Fruit fly (Drosophila melanogaster) whole organism, adult: Measurements from ENCODE around the gene fng.

Experiments used
- CG12768 ChIP-seq: fragments of 200-800 bp; sonication (Bioruptor generic); optimal IDR thresholded peaks from 2 replicates; lab custom pipeline; 2017; ENCODE audit warnings: missing biosample characterization, missing genetic modification characterization, mild to moderate bottlenecking, moderate library complexity, missing genetic modification reagents
- CG14711 ChIP-seq: fragments of 200-800 bp; sonication (Bioruptor generic); optimal IDR thresholded peaks from 2 replicates; lab custom pipeline; 2018; ENCODE audit warnings: missing biosample characterization, mild to moderate bottlenecking, missing genetic modification characterization, moderate library complexity
- CG1620 ChIP-seq: fragments of 200-800 bp; sonication (Bioruptor generic); optimal IDR thresholded peaks from 2 replicates; lab custom pipeline; 2016; ENCODE audit warnings: missing biosample characterization, missing genetic modification characterization
- CG33017 ChIP-seq: fragments of 200-800 bp; sonication (Bioruptor generic); optimal IDR thresholded peaks from 2 replicates; lab custom pipeline; 2018; ENCODE audit warnings: missing biosample characterization, mild to moderate bottlenecking, missing genetic modification characterization, moderate library complexity
- CG7101 ChIP-seq: fragments of 200-800 bp; sonication (Bioruptor generic); optimal IDR thresholded peaks from 2 replicates; lab custom pipeline; 2018; ENCODE audit warnings: missing biosample characterization, mild to moderate bottlenecking, missing genetic modification characterization, moderate library complexity
- Crg-1 ChIP-seq: fragments of 200-800 bp; sonication (Bioruptor generic); optimal IDR thresholded peaks from 2 replicates; lab custom pipeline; 2016; ENCODE audit warnings: missing biosample characterization, missing genetic modification characterization
- Mnt ChIP-seq: fragments of 200-800 bp; sonication (Bioruptor generic); optimal IDR thresholded peaks from 2 replicates; lab custom pipeline; 2016; ENCODE audit warnings: missing biosample characterization, mild to moderate bottlenecking, missing genetic modification characterization
- cic ChIP-seq: fragments of 200-800 bp; sonication (Bioruptor generic); optimal IDR thresholded peaks from 2 replicates; lab custom pipeline; 2017; ENCODE audit warnings: missing biosample characterization, mild to moderate bottlenecking, missing genetic modification characterization, moderate library complexity
- cnc ChIP-seq, 2 experiments: fragments of >200 bp; optimal IDR thresholded peaks; 2 replicates each; lab custom pipeline; 2017
- kay ChIP-seq: fragments of 200-800 bp; sonication (Bioruptor generic); peaks from one replicate; lab custom pipeline; 2016; ENCODE audit warnings: missing biosample characterization, missing genetic modification characterization, borderline replicate concordance
- ovo ChIP-seq: fragments of 200-800 bp; sonication (Bioruptor generic); optimal IDR thresholded peaks from 2 replicates; lab custom pipeline; 2016; ENCODE audit warnings: missing biosample characterization, missing genetic modification characterization
- toe ChIP-seq: fragments of 200-800 bp; sonication (Bioruptor generic); optimal IDR thresholded peaks from 2 replicates; lab custom pipeline; 2016; ENCODE audit warnings: missing biosample characterization, missing genetic modification characterization

DNA sequence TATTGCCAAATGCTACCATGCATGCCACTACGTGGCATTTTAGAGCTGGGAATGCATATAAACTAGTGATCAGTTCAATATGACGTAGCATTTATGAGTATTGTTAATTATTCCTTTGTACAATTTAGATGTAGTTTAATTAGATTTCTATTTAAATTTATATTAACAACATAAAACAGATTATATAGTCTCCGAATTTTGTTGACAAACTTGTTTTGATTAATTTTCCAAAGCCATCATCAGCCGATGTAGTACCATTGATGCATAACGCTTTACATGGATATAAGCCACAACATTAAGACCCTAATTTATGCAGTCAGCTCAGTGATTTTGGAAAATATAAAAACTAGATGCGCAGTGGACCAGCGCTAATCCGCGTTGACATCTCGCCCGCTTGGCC lies 33.2 kb upstream of the fng start:
- TF ChIP-seq Mnt = no peak
- TF ChIP-seq ovo (GFP tag; lab: Kevin White, UChicago) = no peak
- no peak for TF ChIP-seq CG33017
- no peak for TF ChIP-seq cnc (optimal IDR thresholded peaks at IDR 0.05; lab: Kevin White, UChicago)
- TF ChIP-seq toe = no peak
- TF ChIP-seq CG1620 (GFP tag; lab: Kevin White, UChicago) = no peak
- TF ChIP-seq CG14711 (tag; lab: Kevin White, UChicago) = no peak
- TF ChIP-seq kay (GFP tag; lab: Kevin White, UChicago) = no peak
- TF ChIP-seq CG7101 = no peak
- no peak for TF ChIP-seq CG12768 (GFP tag; lab: Kevin White, UChicago)
- no peak for TF ChIP-seq Crg-1 (GFP tag; lab: Kevin White, UChicago)
- TF ChIP-seq cic (GFP tag; lab: Kevin White, UChicago) = no peak
